Fruit fly (Drosophila melanogaster) whole organism, prepupa: ENCODE results near the gene CG3408.

Experiments used
- CG10631 ChIP-seq: fragments of 200-800 bp; sonication (Bioruptor generic); optimal IDR thresholded peaks from 2 replicates; lab custom pipeline; 2016; ENCODE audit warnings: missing biosample characterization, missing genetic modification characterization
- CG10669 ChIP-seq: fragments of 200-800 bp; sonication (Bioruptor generic); optimal IDR thresholded peaks from 3 replicates; lab custom pipeline; 2018; ENCODE audit warnings: missing biosample characterization, mild to moderate bottlenecking, missing genetic modification characterization, moderate library complexity
- CG11294 ChIP-seq: fragments of 200-800 bp; sonication (Bioruptor generic); IDR thresholded peaks from 2 replicates; pipeline ENCODE4 v1.3.6; 2022; ENCODE audit warnings: missing biosample characterization, missing genetic modification characterization
- CG15336 ChIP-seq: fragments of 200-800 bp; sonication (Bioruptor generic); IDR thresholded peaks from 2 replicates; pipeline ENCODE4 v1.3.6; 2022; ENCODE audit warnings: missing biosample characterization, missing genetic modification characterization
- CG1621 ChIP-seq: fragments of 200-800 bp; sonication (Bioruptor generic); optimal IDR thresholded peaks from 3 replicates; lab custom pipeline; 2018; ENCODE audit warnings: missing biosample characterization, mild to moderate bottlenecking, missing genetic modification characterization
- CG16779 ChIP-seq: fragments of 200-800 bp; sonication (Bioruptor generic); optimal IDR thresholded peaks from 3 replicates; lab custom pipeline; 2017; ENCODE audit warnings: missing biosample characterization, mild to moderate bottlenecking, missing genetic modification characterization
- CG3032 ChIP-seq: fragments of 200-800 bp; optimal IDR thresholded peaks from 2 replicates; lab custom pipeline; 2019; ENCODE audit warnings: missing biosample characterization, mild to moderate bottlenecking, missing genetic modification characterization, moderate library complexity
- CG31627 ChIP-seq: fragments of 200-800 bp; sonication (Bioruptor generic); optimal IDR thresholded peaks from 3 replicates; lab custom pipeline; 2016; ENCODE audit warnings: missing biosample characterization, missing genetic modification characterization
- CG32006 ChIP-seq: fragments of 200-800 bp; sonication (Bioruptor generic); optimal IDR thresholded peaks from 3 replicates; lab custom pipeline; 2017; ENCODE audit warnings: missing biosample characterization, mild to moderate bottlenecking, missing genetic modification characterization
- CG34406 ChIP-seq: fragments of 200-800 bp; sonication (Bioruptor generic); optimal IDR thresholded peaks from 3 replicates; lab custom pipeline; 2016; ENCODE audit warnings: missing biosample characterization, missing genetic modification characterization
- CG3919 ChIP-seq: fragments of 200-800 bp; sonication (Bioruptor generic); optimal IDR thresholded peaks from 3 replicates; lab custom pipeline; 2016; ENCODE audit warnings: missing biosample characterization, missing genetic modification characterization
- CG4318 ChIP-seq: fragments of 200-800 bp; sonication (Bioruptor generic); optimal IDR thresholded peaks from 3 replicates; lab custom pipeline; 2017; ENCODE audit warnings: missing biosample characterization, mild to moderate bottlenecking, missing genetic modification characterization
- CG6163 ChIP-seq: fragments of 200-800 bp; sonication (Bioruptor generic); IDR thresholded peaks from 3 replicates; pipeline ENCODE4 v1.3.6; 2022; ENCODE audit warnings: missing biosample characterization, missing genetic modification characterization
- CG6792 ChIP-seq: fragments of 200-800 bp; sonication (Bioruptor generic); optimal IDR thresholded peaks from 3 replicates; lab custom pipeline; 2016; ENCODE audit warnings: missing biosample characterization, missing genetic modification characterization
- CG6808 ChIP-seq: fragments of 200-800 bp; sonication (Bioruptor generic); optimal IDR thresholded peaks from 3 replicates; lab custom pipeline; 2017; ENCODE audit warnings: missing biosample characterization, missing genetic modification characterization, mild to moderate bottlenecking, moderate library complexity, missing genetic modification reagents
- CG7368 ChIP-seq: fragments of 200-800 bp; sonication (Bioruptor generic); optimal IDR thresholded peaks from 3 replicates; lab custom pipeline; 2016; ENCODE audit warnings: missing biosample characterization, missing genetic modification characterization
- CG8119 ChIP-seq: fragments of 200-800 bp; sonication (Bioruptor generic); IDR thresholded peaks from 3 replicates; pipeline ENCODE4 v1.3.6; 2022; ENCODE audit warnings: missing biosample characterization, missing genetic modification characterization
- Eip78C ChIP-seq: fragments of 200-800 bp; sonication (Bioruptor generic); peaks from one replicate; lab custom pipeline; 2016; ENCODE audit warnings: missing biosample characterization, missing genetic modification characterization
- Ets96B ChIP-seq: fragments of 200-800 bp; optimal IDR thresholded peaks from 2 replicates; lab custom pipeline; 2019; ENCODE audit warnings: missing biosample characterization, mild to moderate bottlenecking, missing genetic modification characterization, moderate library complexity
- Gug ChIP-seq: fragments of 200-800 bp; sonication (Bioruptor generic); IDR thresholded peaks from 2 replicates; pipeline ENCODE4 v1.3.6; 2022; ENCODE audit warnings: missing biosample characterization, missing genetic modification characterization
- Hr39 ChIP-seq: fragments of 200-800 bp; sonication (Bioruptor generic); optimal IDR thresholded peaks from 2 replicates; lab custom pipeline; 2016; ENCODE audit warnings: missing biosample characterization, missing genetic modification characterization
- Hr4 ChIP-seq: fragments of 200-800 bp; sonication (Bioruptor generic); optimal IDR thresholded peaks from 3 replicates; lab custom pipeline; 2016; ENCODE audit warnings: missing biosample characterization, missing genetic modification characterization
- Lpt ChIP-seq: fragments of 200-800 bp; sonication (Bioruptor generic); optimal IDR thresholded peaks from 3 replicates; lab custom pipeline; 2016; ENCODE audit warnings: missing biosample characterization, missing genetic modification characterization
- Met ChIP-seq: fragments of 200-800 bp; sonication (Bioruptor generic); optimal IDR thresholded peaks from 3 replicates; lab custom pipeline; 2016; ENCODE audit warnings: missing biosample characterization, missing genetic modification characterization
- Sox102F ChIP-seq: fragments of 200-800 bp; sonication (Bioruptor generic); optimal IDR thresholded peaks from 2 replicates; lab custom pipeline; 2016; ENCODE audit warnings: missing biosample characterization, mild to moderate bottlenecking, missing genetic modification characterization
- Sox14 ChIP-seq: fragments of 200-800 bp; sonication (Bioruptor generic); optimal IDR thresholded peaks from 3 replicates; lab custom pipeline; 2016; ENCODE audit warnings: missing biosample characterization, missing genetic modification characterization
- cyc ChIP-seq: fragments of 200-800 bp; sonication (Bioruptor generic); optimal IDR thresholded peaks from 3 replicates; lab custom pipeline; 2016; ENCODE audit warnings: missing biosample characterization, missing genetic modification characterization
- eg ChIP-seq: fragments of 200-800 bp; sonication (Bioruptor generic); IDR thresholded peaks from 3 replicates; pipeline ENCODE4 v1.3.6; 2022; ENCODE audit warnings: missing biosample characterization, missing genetic modification characterization
- esn ChIP-seq: fragments of 200-800 bp; sonication (Bioruptor generic); optimal IDR thresholded peaks from 2 replicates; lab custom pipeline; 2016; ENCODE audit warnings: missing biosample characterization, mild to moderate bottlenecking, missing genetic modification characterization, moderate library complexity
- fkh ChIP-seq: fragments of 200-800 bp; sonication (Bioruptor generic); optimal IDR thresholded peaks from 3 replicates; lab custom pipeline; 2017; ENCODE audit warnings: missing biosample characterization, mild to moderate bottlenecking, missing genetic modification characterization, moderate library complexity
- lz ChIP-seq: fragments of 200-800 bp; sonication (Bioruptor generic); optimal IDR thresholded peaks from 3 replicates; lab custom pipeline; 2016; ENCODE audit warnings: missing biosample characterization, missing genetic modification characterization
- pdm3 ChIP-seq: fragments of 200-800 bp; sonication (Bioruptor generic); optimal IDR thresholded peaks from 3 replicates; lab custom pipeline; 2016; ENCODE audit warnings: missing biosample characterization, missing genetic modification characterization
- salr ChIP-seq, 2 experiments: fragments of 200-800 bp; sonication (Bioruptor generic); optimal IDR thresholded peaks; 3 replicates each; lab custom pipeline; 2016 to 2018; ENCODE audit warnings: missing biosample characterization in 2 of 2, missing genetic modification characterization in 2 of 2, mild to moderate bottlenecking in 1 of 2
- spab ChIP-seq: fragments of 200-800 bp; sonication (Bioruptor generic); optimal IDR thresholded peaks from 2 replicates; lab custom pipeline; 2017; ENCODE audit warnings: missing biosample characterization, mild to moderate bottlenecking, missing genetic modification characterization, missing genetic modification reagents
- ss ChIP-seq, 2 experiments: fragments of 200-800 bp; sonication (Bioruptor generic); optimal IDR thresholded peaks; 2 replicates in 1 of 2; 3 replicates in 1 of 2; lab custom pipeline; 2017 to 2018; ENCODE audit warnings: mild to moderate bottlenecking in 2 of 2, missing biosample characterization in 2 of 2, missing genetic modification characterization in 2 of 2, moderate library complexity in 1 of 2
- svp ChIP-seq: fragments of 200-800 bp; sonication (Bioruptor generic); peaks from one replicate; lab custom pipeline; 2016; ENCODE audit warnings: missing biosample characterization, missing genetic modification characterization
- vri ChIP-seq: fragments of 200-800 bp; sonication (Bioruptor generic); optimal IDR thresholded peaks from 3 replicates; lab custom pipeline; 2016; ENCODE audit warnings: missing biosample characterization, mild to moderate bottlenecking, missing genetic modification characterization

The CG3408 gene

DNA sequence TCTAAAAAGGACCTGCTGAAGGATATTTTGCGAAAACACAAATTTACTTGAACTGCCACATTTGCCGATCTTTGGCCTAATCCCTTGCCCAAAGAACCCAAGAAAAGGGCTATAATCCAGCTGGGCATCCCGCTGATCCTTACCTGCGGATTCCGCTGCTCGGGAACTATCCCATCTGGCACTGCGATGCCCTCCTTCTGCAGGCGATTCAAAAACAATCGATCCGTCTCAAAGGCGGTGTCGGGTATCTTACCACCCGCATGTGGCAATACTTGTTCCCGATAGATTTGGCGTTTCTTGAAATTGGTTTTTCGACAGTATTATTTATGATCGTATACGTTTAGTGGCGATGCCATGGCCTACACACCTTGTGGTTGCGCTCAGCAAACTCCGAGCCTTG is 18.1 kb downstream of the CG3408 start:
- no peak for TF ChIP-seq CG16779 (tag; lab: Kevin White, UChicago)
- no peak for TF ChIP-seq CG10669 (GFP tag; lab: Kevin White, UChicago)
- no peak for TF ChIP-seq spab

DNA sequence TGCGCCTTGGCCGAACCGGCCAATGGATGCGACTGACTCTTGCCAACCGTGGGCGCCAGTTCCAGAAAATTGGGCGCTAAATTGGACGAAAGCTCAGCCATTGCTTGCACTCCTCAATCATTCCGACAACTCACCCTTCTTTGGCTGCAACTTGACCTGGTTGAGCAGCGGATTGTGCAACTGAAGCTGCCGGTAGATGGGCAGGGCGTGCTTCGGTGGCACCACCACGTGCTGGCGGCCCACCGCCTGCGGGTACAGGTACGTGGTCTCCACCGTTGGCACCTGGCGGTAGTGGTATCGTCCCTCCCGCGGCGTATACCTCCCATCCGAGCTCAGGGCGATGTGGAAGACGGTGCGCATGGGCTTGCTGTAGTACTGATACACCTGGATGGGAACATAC is 19.0 kb downstream of the CG3408 start:
- TF ChIP-seq Hr39 (GFP tag; lab: Kevin White, UChicago), result no peak
- no peak for TF ChIP-seq CG31627 (GFP tag; lab: Kevin White, UChicago)

DNA sequence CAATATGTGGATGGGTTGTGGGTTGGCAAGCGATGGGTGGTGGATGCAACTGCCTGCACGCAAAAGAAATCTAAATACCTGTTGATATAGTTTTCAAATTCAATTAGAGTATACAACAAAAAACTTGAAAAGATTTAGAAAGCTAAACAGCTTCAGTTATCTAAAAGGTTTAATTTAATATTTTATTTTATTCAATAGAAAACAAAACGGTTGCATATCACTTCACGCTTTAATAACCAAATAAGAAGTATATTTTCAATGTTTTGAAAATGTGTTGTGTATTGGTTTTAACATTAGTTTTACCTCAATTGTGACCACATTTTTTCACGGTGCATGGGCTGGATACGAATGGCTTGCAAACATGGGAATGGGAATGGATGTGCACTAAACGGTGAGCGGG is 19.8 kb downstream of the CG3408 start:
- TF ChIP-seq CG3919 (GFP tag; lab: Kevin White, UChicago) (no peak), CG6808 (GFP tag; lab: Kevin White, UChicago) (no peak), Gug (no peak), CG6163 (GFP tag; lab: Robert Waterston, UW) (no peak), Hr4 (GFP tag; lab: Kevin White, UChicago) (peak; percentile 58), CG1621 (tag; lab: Kevin White, UChicago) (no peak), Eip78C (GFP tag; lab: Kevin White, UChicago) (peak; percentile 70), CG6792 (GFP tag; lab: Kevin White, UChicago) (no peak), CG3032 (tag; lab: Kevin White, UChicago) (no peak), pdm3 (GFP tag; lab: Kevin White, UChicago) (no peak), CG8119 (GFP tag; lab: Robert Waterston, UW) (peak; percentile 60; the same call in 2 of the 3 replicates), Lpt (GFP tag; lab: Kevin White, UChicago) (peak; percentile 28), CG15336 (GFP tag; lab: Robert Waterston, UW) (peak; percentile 47; the same call in 1 of the 2 replicates), Hr39 (GFP tag; lab: Kevin White, UChicago) (no peak), Ets96B (tag; lab: Kevin White, UChicago) (no peak), Met (GFP tag; lab: Kevin White, UChicago) (no peak), CG34406 (GFP tag; lab: Kevin White, UChicago) (no peak), Sox14 (GFP tag; lab: Kevin White, UChicago) (no peak), salr (GFP tag; optimal IDR thresholded peaks at IDR 0.05; lab: Kevin White, UChicago) (no peak), CG7368 (GFP tag; lab: Kevin White, UChicago) (no peak), ss (GFP tag; optimal IDR thresholded peaks at IDR 0.05; lab: Kevin White, UChicago) (no peak), esn (GFP tag; lab: Kevin White, UChicago) (no peak), cyc (GFP tag; lab: Kevin White, UChicago) (no peak), lz (GFP tag; lab: Kevin White, UChicago) (no peak), svp (GFP tag; lab: Kevin White, UChicago) (no peak), CG32006 (no peak), Sox102F (GFP tag; lab: Kevin White, UChicago) (no peak), CG10631 (GFP tag; lab: Kevin White, UChicago) (no peak), eg (no peak), CG4318 (GFP tag; lab: Kevin White, UChicago) (no peak), CG11294 (no peak)

DNA sequence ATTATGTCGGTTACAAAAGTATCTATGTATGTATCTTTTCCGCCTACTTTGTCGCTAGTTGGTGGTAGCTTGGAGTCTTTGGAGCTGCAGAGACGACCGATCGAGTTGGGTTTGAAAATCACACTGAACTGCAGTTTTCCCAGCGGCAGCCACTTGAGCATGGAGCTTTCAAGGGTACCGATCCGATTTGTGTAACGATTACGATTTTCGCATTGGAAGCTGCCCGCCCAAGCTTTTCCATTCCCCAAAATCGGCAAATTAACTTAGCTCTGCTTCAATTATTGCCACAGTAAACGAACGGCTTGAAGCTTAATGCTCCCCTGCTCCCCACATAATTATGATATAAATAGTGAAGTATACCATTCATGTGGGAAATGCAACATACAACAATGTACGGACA is 20.2 kb downstream of the CG3408 start, which contains the start of gene CG32036:
CG32036 (minus strand) TSS at position 101 of the 400 bp plus-strand sequence.
- TF ChIP-seq Met (GFP tag; lab: Kevin White, UChicago) (no peak), ss (GFP tag; optimal IDR thresholded peaks at IDR 0.05; lab: Kevin White, UChicago) (no peak), fkh (GFP tag; lab: Kevin White, UChicago) (no peak), CG1621 (tag; lab: Kevin White, UChicago) (no peak), eg (0 out of 3 replicates have a peak, but pooled peaks have one; percentile 36), vri (GFP tag; lab: Kevin White, UChicago) (no peak)
